Fruit fly (Drosophila melanogaster) ovary, adult (tissue): Measurements from ENCODE around the gene CG17036.

Experiments
- CG17801 ChIP-seq: fragments of 200-800 bp; optimal IDR thresholded peaks from 2 replicates; lab custom pipeline; 2019; ENCODE audit warnings: missing biosample characterization, mild to moderate bottlenecking, missing genetic modification characterization, moderate library complexity; ENCODE audit not compliant: partially characterized antibody

Gene CG17036

DNA sequence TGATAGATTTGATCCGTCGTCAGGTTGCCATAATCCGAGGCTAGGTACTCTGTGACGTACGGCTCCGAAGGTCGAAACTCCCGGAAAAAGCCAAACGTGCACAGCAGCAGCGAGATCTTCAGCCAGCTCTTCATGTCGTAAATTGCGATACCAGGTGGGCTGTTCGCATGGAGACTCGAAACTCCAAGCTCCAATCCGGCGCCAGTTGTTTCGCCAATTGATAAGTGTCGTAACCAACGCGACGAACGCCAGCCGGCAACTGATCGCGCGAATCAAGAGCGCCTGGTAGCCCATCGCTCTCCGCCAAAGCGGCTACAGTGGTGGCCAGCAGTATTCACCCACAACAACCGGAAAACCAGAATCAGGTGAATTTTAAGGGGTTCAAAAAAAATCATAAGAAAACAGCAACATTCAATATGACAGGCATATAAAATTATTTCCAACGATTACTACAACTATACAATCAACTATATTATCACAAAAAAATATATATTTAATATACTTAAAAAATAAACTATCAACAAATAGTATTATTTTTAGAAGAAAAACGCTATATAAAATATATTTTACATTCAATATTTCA lies at the start of gene CG17036:
Gene CG17036, minus strand, starts transcription at position 366 of the 583 bp plus-strand sequence.
- TF ChIP-seq CG17801 (GFP tag; lab: Kevin White, UChicago), result peak; percentile 49

dm6 chr2L:12750060-12750459 lies 49.5 kb upstream of the CG17036 start:
- no peak for TF ChIP-seq CG17801 (GFP tag; lab: Kevin White, UChicago)

DNA sequence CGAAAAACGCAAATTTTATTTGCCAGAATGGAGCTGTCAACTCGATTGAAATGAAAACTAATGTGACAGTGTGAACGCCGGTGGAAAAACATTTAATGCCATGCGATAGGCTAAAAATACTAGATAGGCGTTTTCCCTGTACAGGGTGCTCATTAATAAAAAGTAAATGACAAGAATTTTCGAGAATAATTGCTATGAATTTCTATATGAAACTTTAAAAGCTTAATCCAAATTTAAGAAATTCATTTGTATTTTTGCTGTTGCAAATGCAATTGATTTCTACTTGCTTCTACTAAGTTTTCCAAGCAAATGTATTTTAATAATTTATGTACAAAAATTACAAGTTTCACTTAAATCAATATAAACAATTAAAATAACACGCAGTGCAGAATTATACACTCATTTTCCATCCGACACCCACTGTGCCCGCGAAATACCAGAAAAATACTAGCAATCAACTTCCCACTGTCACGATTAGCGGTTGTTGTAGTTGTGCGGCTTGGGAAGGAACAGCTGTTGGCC lies 21.3 kb upstream of the CG17036 start, which contains the start of gene Pih1D1:
Gene Pih1D1, minus strand, starts transcription at position 50 of the 522 bp plus-strand sequence.
- TF ChIP-seq CG17801 (GFP tag; lab: Kevin White, UChicago), result peak; percentile 95

DNA sequence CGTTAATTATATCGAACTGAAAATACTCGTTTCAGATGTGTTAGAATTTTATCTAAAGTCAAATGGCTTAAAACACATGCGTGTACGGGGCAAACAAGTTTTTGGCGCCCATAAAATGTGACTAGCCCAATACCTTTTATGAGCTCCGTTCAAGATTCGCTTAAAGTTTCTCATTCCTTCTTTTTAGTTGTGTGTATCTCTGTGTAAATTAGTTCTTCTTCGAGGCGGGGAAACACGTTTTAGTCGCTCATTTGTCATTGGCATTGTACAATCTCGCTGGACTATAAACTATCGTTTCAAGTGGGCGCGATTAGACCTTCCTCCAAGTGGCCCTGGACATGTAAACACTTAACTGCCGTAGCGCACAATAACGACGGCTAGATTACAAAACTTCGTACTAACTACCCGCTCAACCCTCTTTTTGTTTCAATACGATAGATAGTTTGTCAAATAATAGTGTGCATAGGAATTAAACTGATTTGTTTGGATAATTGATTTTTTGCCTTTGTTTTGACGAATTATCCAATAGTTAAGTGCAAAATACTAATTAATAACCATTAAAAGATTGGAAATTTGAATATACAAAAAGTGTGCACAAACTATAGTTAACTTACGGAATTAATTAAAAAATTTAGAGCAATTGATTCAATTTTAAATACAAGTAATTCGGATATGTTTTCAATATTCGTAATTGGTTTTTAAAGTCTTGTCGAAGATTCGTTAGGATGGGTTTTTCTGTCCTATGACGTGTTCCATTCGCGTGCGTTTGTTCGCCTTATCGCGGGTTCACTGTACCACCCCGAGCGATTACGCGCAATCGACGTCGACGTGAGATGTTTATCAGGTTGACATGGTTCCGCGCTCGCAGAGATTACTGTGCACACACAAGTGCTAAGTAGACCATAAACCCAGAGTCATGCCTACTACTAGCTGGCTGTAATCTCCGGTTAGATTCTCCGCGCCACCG lies 20.2 kb upstream of the CG17036 start:
- TF ChIP-seq CG17801 (GFP tag; lab: Kevin White, UChicago), result no peak

- no peak for TF ChIP-seq CG17801 (GFP tag; lab: Kevin White, UChicago)
Observed at dm6 chr2L:12719712-12720429, 19.3 kb upstream of the CG17036 start.

- no peak for TF ChIP-seq CG17801 (GFP tag; lab: Kevin White, UChicago)
Observed at dm6 chr2L:12718437-12719376, 18.2 kb upstream of the CG17036 start, which contains the start of gene MRP. Gene MRP, plus strand, starts transcription at chr2L:12719045.

dm6 chr2L:12712852-12713251 lies 12.3 kb upstream of the CG17036 start, which contains the start of gene CG5787:
Gene CG5787, minus strand, starts transcription at chr2L:12712952.
- no peak for TF ChIP-seq CG17801 (GFP tag; lab: Kevin White, UChicago)

DNA sequence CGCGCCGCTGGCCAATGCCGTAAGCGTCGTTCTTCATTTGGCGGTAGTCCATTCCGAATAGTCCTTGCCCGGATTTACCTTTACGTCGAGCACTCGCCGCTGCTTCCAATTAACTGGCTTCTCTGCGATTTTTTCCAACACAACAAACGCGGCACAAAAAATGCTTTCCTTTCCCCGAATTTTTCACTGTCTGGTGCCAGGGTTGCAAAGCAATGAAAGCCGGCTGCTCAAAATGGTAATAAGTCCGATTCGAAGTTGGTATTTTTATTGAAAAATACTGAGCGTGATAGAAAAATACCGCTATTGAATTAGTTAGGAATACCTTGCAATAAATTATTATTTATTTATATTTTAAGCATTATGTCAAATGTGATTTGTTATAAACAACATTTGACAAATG lies 11.7 kb upstream of the CG17036 start:
- peak; percentile 17 for TF ChIP-seq CG17801 (GFP tag; lab: Kevin White, UChicago)

DNA sequence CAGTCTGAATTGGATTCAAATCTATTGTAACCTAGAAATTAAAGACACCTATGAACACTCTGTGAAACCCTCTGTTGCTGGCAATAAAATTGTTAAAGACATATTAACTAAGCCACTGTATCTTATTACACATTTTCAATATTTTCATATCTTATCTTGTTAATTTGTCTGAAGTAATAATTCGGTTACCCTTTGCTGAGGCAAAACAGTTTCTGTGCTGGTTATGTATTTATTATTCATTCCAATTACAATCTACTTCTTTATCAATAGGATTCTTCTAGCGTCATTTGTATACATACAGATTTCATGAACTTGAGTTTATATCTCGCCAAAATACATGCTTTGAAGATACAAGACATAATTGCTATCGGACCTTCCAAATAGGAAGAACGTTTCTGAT lies 8.0 kb upstream of the CG17036 start:
- TF ChIP-seq CG17801 (GFP tag; lab: Kevin White, UChicago), result no peak

DNA sequence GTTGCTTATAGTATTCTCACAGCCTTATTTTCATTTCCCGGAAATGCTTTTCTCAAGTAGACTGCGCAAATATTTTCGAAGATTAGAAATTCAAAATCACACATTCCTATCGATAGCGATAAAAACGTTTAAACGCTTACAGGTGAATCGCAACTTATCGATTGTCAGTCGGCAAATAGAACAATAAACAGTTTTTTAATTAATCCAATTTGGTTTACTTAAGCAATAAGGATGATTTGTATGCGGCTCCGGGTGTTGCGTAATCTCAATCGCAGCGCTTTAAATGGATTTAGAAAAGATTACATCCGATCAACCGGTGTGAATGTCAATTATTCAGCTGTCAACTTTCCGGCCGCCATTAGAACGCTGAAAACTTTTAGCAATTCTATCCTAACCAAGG lies 7.0 kb upstream of the CG17036 start, which contains the start of the genes CG6180 and CG15484:
Gene CG6180, plus strand, starts transcription at position 122 of the 400 bp plus-strand sequence.
Gene CG15484, minus strand, starts transcription at position 172 of the 400 bp plus-strand sequence.
- peak; percentile 22 for TF ChIP-seq CG17801 (GFP tag; lab: Kevin White, UChicago)

dm6 chr2L:12705376-12705775 lies 4.8 kb upstream of the CG17036 start:
- no peak for TF ChIP-seq CG17801 (GFP tag; lab: Kevin White, UChicago)

dm6 chr2L:12704418-12704920 lies 3.9 kb upstream of the CG17036 start, which contains the start of the genes CG5776 and spict:
Gene CG5776, minus strand, starts transcription at chr2L:12704451.
Gene spict, plus strand, starts transcription at chr2L:12704725.
- peak; percentile 81 for TF ChIP-seq CG17801 (GFP tag; lab: Kevin White, UChicago)

- no peak for TF ChIP-seq CG17801 (GFP tag; lab: Kevin White, UChicago)
Observed at dm6 chr2L:12701498-12701897, 952 bp upstream of the CG17036 start.
